Worm (Caenorhabditis elegans): Measurements from ENCODE around the gene clec-42.

ce11 chrV:18191128-18191527 is at the start of gene clec-42:
- no peak for TF ChIP-seq B0310.2 (tag; optimal IDR thresholded peaks at IDR 0.05)
- TF ChIP-seq tbx-37 (GFP tag; conservative IDR thresholded peaks at IDR 0.05): no peak
- TF ChIP-seq F13C5.2 (tag; optimal IDR thresholded peaks at IDR 0.05): no peak
- TF ChIP-seq flt-1 (GFP tag; IDR thresholded peaks at IDR 0.05): no peak
- TF ChIP-seq ama-1 (optimal IDR thresholded peaks at IDR 0.05): no peak
- no peak for TF ChIP-seq ets-7 (tag; optimal IDR thresholded peaks at IDR 0.05)
- no peak for TF ChIP-seq tbx-11 (GFP tag; IDR thresholded peaks at IDR 0.05)
- TF ChIP-seq pes-1 (GFP tag; IDR thresholded peaks at IDR 0.05): no peak
